Fruit fly (Drosophila melanogaster): ENCODE data around the gene CG5808.

DNA sequence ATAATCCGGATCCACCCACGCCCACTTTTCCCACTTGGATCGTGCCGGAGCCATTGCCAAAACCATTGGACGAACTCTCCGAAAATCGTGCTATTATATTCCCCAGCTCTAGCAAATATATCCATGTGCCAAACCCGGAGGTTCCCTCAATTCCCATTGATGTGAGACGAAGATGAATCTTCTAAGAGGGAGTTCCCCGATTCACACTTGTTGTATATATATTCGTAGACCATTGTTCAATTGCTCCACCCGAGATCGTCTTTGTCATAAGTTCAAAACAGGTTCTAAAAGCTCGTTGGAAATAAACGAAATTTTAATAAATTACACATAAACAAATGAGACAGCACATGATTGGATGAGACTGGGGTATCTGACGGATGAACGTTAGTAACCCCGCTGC is 47.1 kb upstream of the CG5808 start:
- TF ChIP-seq CG8478 (optimal IDR thresholded peaks at IDR 0.05) = no peak
- TF ChIP-seq CTCF (optimal IDR thresholded peaks at IDR 0.05) = no peak

All from S2 (cell line).